Worm (Caenorhabditis elegans): ENCODE results near the gene egl-5.

The egl-5 gene

DNA sequence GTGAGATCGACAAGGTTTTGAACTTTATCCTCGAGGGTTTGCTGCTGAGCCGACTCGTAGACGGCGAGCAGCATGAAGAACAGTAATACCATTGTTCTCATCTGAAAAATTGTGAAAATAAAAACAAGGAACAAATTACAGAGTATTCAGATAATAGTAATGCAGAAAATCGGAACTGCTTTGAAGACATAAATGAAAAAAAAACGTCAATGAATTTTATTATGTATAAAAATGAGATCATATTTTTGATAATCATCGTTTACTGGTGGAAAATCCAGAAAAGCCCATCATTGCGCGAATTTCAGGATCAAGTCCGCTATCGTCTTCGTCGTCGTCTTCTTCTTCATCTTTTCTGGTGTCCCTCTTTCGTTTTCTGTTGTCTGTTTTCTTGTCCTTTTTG is 45.2 kb upstream of the egl-5 start, which contains the start of gene ZK686.3:
TSS of gene ZK686.3 (minus strand) at position 101 of the 400 bp plus-strand sequence.
- TF ChIP-seq nhr-237 (tag; optimal IDR thresholded peaks at IDR 0.05) (no peak), ama-1 (optimal IDR thresholded peaks at IDR 0.05) (peak; percentile 38), ceh-16 (tag; optimal IDR thresholded peaks at IDR 0.05) (no peak)

DNA sequence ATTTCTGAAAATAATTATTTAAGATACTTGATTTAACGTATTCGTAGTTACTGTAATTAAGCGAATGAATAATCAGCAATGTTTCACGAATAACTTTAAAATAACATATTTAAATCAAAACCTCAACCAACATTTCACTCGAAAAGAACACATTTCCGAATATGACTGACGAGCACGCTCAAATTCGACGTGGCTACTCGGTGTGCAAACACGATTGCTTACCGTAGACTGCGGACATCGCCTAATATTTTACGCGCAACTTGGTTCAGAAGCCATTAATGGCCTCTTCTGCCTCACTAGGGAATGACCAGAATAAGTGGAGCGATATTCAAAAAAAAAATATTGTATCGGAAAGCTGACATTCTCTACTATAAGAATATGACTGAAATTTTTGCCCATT is 44.2 kb upstream of the egl-5 start, which contains the start of gene snu-23:
TSS of gene snu-23 (minus strand) at position 156 of the 400 bp plus-strand sequence.
- no peak for TF ChIP-seq unc-39 (tag; optimal IDR thresholded peaks at IDR 0.05)
- TF ChIP-seq ztf-11 (tag; optimal IDR thresholded peaks at IDR 0.05), result no peak
- peak; percentile 7 for TF ChIP-seq hmg-11 (tag; optimal IDR thresholded peaks at IDR 0.05)
- no peak for TF ChIP-seq elt-1 (tag; optimal IDR thresholded peaks at IDR 0.05)
- TF ChIP-seq fkh-10 (GFP tag; optimal IDR thresholded peaks at IDR 0.05), result no peak
- peak; percentile 74 for TF ChIP-seq nfya-1 (tag; optimal IDR thresholded peaks at IDR 0.05; ENCODE audit: insufficient read depth)
- no peak for TF ChIP-seq snpc-4 (tag; optimal IDR thresholded peaks at IDR 0.05)
- TF ChIP-seq nhr-76 (tag; optimal IDR thresholded peaks at IDR 0.05), result no peak
- peak; percentile 27 for TF ChIP-seq lin-39 (tag; optimal IDR thresholded peaks at IDR 0.05)
- no peak for TF ChIP-seq jun-1 (tag; optimal IDR thresholded peaks at IDR 0.05)
- TF ChIP-seq nhr-25 (tag; optimal IDR thresholded peaks at IDR 0.05), result no peak
- no peak for TF ChIP-seq pqm-1 (tag; optimal IDR thresholded peaks at IDR 0.05)
- peak; percentile 30 for TF ChIP-seq lin-15B (tag; optimal IDR thresholded peaks at IDR 0.05)
- TF ChIP-seq pha-4 (tag; optimal IDR thresholded peaks at IDR 0.05), result peak; percentile 26
- no peak for TF ChIP-seq lsy-12 (tag; optimal IDR thresholded peaks at IDR 0.05)
- no peak for TF ChIP-seq nhr-237 (tag; optimal IDR thresholded peaks at IDR 0.05)
- TF ChIP-seq skn-1 (tag; optimal IDR thresholded peaks at IDR 0.05), result no peak

ce11 chrIII:7770986-7771385 is 43.2 kb upstream of the egl-5 start:
- TF ChIP-seq nhr-25 (tag; optimal IDR thresholded peaks at IDR 0.05), result peak; percentile 8
- TF ChIP-seq nhr-23 (tag; optimal IDR thresholded peaks at IDR 0.05), result peak; percentile 23
- peak; percentile 42 for TF ChIP-seq hmg-11 (tag; optimal IDR thresholded peaks at IDR 0.05)
- TF ChIP-seq snpc-4 (tag; optimal IDR thresholded peaks at IDR 0.05), result peak; percentile 20
- TF ChIP-seq pha-4 (tag; optimal IDR thresholded peaks at IDR 0.05), result peak; percentile 37
- TF ChIP-seq nfya-1 (tag; optimal IDR thresholded peaks at IDR 0.05; ENCODE audit: insufficient read depth), result peak; percentile 61
- peak; percentile 26 for TF ChIP-seq elt-2 (tag; optimal IDR thresholded peaks at IDR 0.05)
- TF ChIP-seq R02D3.7 (tag; optimal IDR thresholded peaks at IDR 0.05), result peak; percentile 37
- TF ChIP-seq lin-15B (tag; optimal IDR thresholded peaks at IDR 0.05), result peak; percentile 70
- peak; percentile 50 for TF ChIP-seq lsy-12 (tag; optimal IDR thresholded peaks at IDR 0.05)

- TF ChIP-seq ceh-82 (tag; optimal IDR thresholded peaks at IDR 0.05) (no peak), snpc-4 (tag; optimal IDR thresholded peaks at IDR 0.05) (no peak), pha-4 (tag; optimal IDR thresholded peaks at IDR 0.05) (no peak), nhr-67 (tag; optimal IDR thresholded peaks at IDR 0.05) (no peak), unc-62 (GFP tag; optimal IDR thresholded peaks at IDR 0.05) (no peak), mdl-1 (tag; optimal IDR thresholded peaks at IDR 0.05) (no peak), mml-1 (tag; optimal IDR thresholded peaks at IDR 0.05) (no peak), ztf-4 (tag; optimal IDR thresholded peaks at IDR 0.05) (no peak), ama-1 (optimal IDR thresholded peaks at IDR 0.05) (no peak), ztf-11 (tag; optimal IDR thresholded peaks at IDR 0.05) (no peak)
Observed at ce11 chrIII:7772901-7773300, 41.3 kb upstream of the egl-5 start, which contains the start of the genes ZK686.6 and ZK686.1. Gene ZK686.6 (minus strand): TSS chrIII:7773001. Gene ZK686.1 (plus strand): TSS chrIII:7773134.

ce11 chrIII:7773791-7774190 is 40.4 kb upstream of the egl-5 start:
- TF ChIP-seq skn-1 (tag; optimal IDR thresholded peaks at IDR 0.05) (no peak), ztf-4 (tag; optimal IDR thresholded peaks at IDR 0.05) (no peak), daf-12 (tag; optimal IDR thresholded peaks at IDR 0.05) (no peak), ceh-16 (tag; optimal IDR thresholded peaks at IDR 0.05) (no peak), zag-1 (tag; optimal IDR thresholded peaks at IDR 0.05) (no peak), mdl-1 (tag; optimal IDR thresholded peaks at IDR 0.05) (no peak), tbx-2 (tag; optimal IDR thresholded peaks at IDR 0.05) (no peak), egl-5 (tag; optimal IDR thresholded peaks at IDR 0.05) (no peak), ztf-11 (tag; optimal IDR thresholded peaks at IDR 0.05) (no peak), nhr-23 (tag; optimal IDR thresholded peaks at IDR 0.05) (no peak), nhr-28 (tag; optimal IDR thresholded peaks at IDR 0.05) (no peak), ZK546.5 (tag; optimal IDR thresholded peaks at IDR 0.05) (no peak), nhr-77 (tag; optimal IDR thresholded peaks at IDR 0.05) (no peak), aly-2 (tag; optimal IDR thresholded peaks at IDR 0.05) (no peak), nhr-43 (tag; optimal IDR thresholded peaks at IDR 0.05; ENCODE audit: poor library complexity, severe bottlenecking) (no peak)

All from whole organism, L3 larva.